Worm (Caenorhabditis elegans): ENCODE results near the gene his-39.

DNA sequence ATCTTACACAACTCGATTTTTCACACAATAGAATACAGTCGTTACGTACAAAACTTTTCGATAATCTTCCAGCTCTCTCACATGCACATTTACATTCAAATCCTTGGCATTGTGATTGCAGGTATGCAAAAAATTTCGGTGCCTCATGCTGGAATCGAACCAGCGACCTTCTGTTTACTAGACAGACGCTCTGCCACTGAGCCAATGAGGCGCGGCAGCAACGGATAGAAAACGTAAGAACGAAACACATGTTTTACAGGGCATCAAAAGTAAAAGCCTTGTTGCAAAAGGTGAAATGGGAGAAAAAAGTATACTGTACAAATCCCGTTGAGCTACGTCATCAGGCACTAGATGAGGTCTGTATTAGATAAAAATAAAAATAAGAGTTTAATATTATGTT lies 40.3 kb upstream of the his-39 start:
- TF ChIP-seq pha-4 (tag; optimal IDR thresholded peaks at IDR 0.05) (no peak), nhr-12 (tag; optimal IDR thresholded peaks at IDR 0.05) (no peak), mls-2 (tag; optimal IDR thresholded peaks at IDR 0.05) (no peak), ceh-39 (tag; optimal IDR thresholded peaks at IDR 0.05) (no peak), snpc-4 (tag; optimal IDR thresholded peaks at IDR 0.05) (no peak), mab-5 (tag; optimal IDR thresholded peaks at IDR 0.05) (no peak), blmp-1 (tag; optimal IDR thresholded peaks at IDR 0.05) (no peak), zip-8 (tag; optimal IDR thresholded peaks at IDR 0.05) (no peak), unc-62 (GFP tag; optimal IDR thresholded peaks at IDR 0.05) (no peak), ztf-11 (tag; optimal IDR thresholded peaks at IDR 0.05) (no peak)

Data from whole organism, mixed stage, embryonic.